Worm (Caenorhabditis elegans) whole organism, late embryonic: Measurements from ENCODE around the gene F49E11.2.

Experiments used
- K09A11.1 ChIP-seq: sonication (generic microtip); optimal IDR thresholded peaks from 2 replicates; lab custom pipeline; 2017; ENCODE audit warnings: antibody characterized with exemption, mild to moderate bottlenecking, missing genetic modification characterization, missing compliant biosample characterization; ENCODE audit not compliant: insufficient read depth
- ama-1 ChIP-seq: fragments of 150-350 bp; optimal IDR thresholded peaks from 2 replicates; lab custom pipeline; 2014
- ceh-14 ChIP-seq: sonication (generic microtip); optimal IDR thresholded peaks from 2 replicates; lab custom pipeline; 2016; ENCODE audit warnings: missing genotype, missing genetic modification characterization, missing compliant biosample characterization
- ceh-22 ChIP-seq: sonication (generic microtip); optimal IDR thresholded peaks from 2 replicates; lab custom pipeline; 2017; ENCODE audit warnings: missing biosample characterization, missing genetic modification characterization
- ceh-24 ChIP-seq: sonication (generic microtip); optimal IDR thresholded peaks from 2 replicates; lab custom pipeline; 2016; ENCODE audit warnings: mild to moderate bottlenecking, missing genetic modification characterization, missing compliant biosample characterization
- ceh-48 ChIP-seq: sonication (generic microtip); optimal IDR thresholded peaks from 2 replicates; lab custom pipeline; 2016; ENCODE audit warnings: missing genetic modification characterization, inconsistent platforms, missing compliant biosample characterization
- elt-2 ChIP-seq: sonication (generic microtip); optimal IDR thresholded peaks from 2 replicates; lab custom pipeline; 2016; ENCODE audit warnings: missing genetic modification reagents, missing genetic modification characterization, missing compliant biosample characterization
- elt-4 ChIP-seq: sonication (generic microtip); optimal IDR thresholded peaks from 2 replicates; lab custom pipeline; 2016; ENCODE audit warnings: missing genetic modification characterization, missing compliant biosample characterization
- ets-4 ChIP-seq: sonication (generic microtip); optimal IDR thresholded peaks from 2 replicates; lab custom pipeline; 2016; ENCODE audit warnings: missing genetic modification characterization, missing compliant biosample characterization
- eyg-1 ChIP-seq: sonication (generic microtip); optimal IDR thresholded peaks from 2 replicates; lab custom pipeline; 2016; ENCODE audit warnings: missing genotype, missing genetic modification characterization, missing compliant biosample characterization
- gmeb-2 ChIP-seq: sonication (generic microtip); optimal IDR thresholded peaks from 2 replicates; lab custom pipeline; 2016; ENCODE audit warnings: missing genetic modification characterization, inconsistent platforms, missing compliant biosample characterization
- hlh-15 ChIP-seq: sonication (generic microtip); optimal IDR thresholded peaks from 2 replicates; lab custom pipeline; 2016; ENCODE audit warnings: missing genetic modification characterization, missing compliant biosample characterization
- hlh-6 ChIP-seq: sonication (generic microtip); optimal IDR thresholded peaks from 2 replicates; lab custom pipeline; 2016; ENCODE audit warnings: missing genotype, missing genetic modification characterization, missing compliant biosample characterization
- hlh-8 ChIP-seq: sonication (generic microtip); optimal IDR thresholded peaks from 2 replicates; lab custom pipeline; 2016; ENCODE audit warnings: missing genotype, missing genetic modification characterization, missing compliant biosample characterization
- lim-6 ChIP-seq: sonication (generic microtip); optimal IDR thresholded peaks from 2 replicates; lab custom pipeline; 2016; ENCODE audit warnings: missing genetic modification characterization, missing compliant biosample characterization
- lin-11 ChIP-seq: fragments of 200-800 bp; sonication (Bioruptor generic); optimal IDR thresholded peaks from 2 replicates; lab custom pipeline; 2018; ENCODE audit warnings: mild to moderate bottlenecking, missing genetic modification characterization, missing compliant biosample characterization
- madf-2 ChIP-seq: sonication (generic microtip); optimal IDR thresholded peaks from 2 replicates; lab custom pipeline; 2017; ENCODE audit warnings: missing genetic modification characterization, missing compliant biosample characterization
- mec-3 ChIP-seq: sonication (generic microtip); optimal IDR thresholded peaks from 2 replicates; lab custom pipeline; 2016; ENCODE audit warnings: borderline replicate concordance, missing genetic modification characterization, missing compliant biosample characterization
- nfya-1 ChIP-seq: sonication (generic microtip); optimal IDR thresholded peaks from 2 replicates; lab custom pipeline; 2017; ENCODE audit warnings: missing genetic modification characterization, mild to moderate bottlenecking, missing compliant biosample characterization, antibody characterized with exemption, moderate library complexity
- nhr-232 ChIP-seq: sonication (generic microtip); optimal IDR thresholded peaks from 2 replicates; lab custom pipeline; 2016; ENCODE audit warnings: missing genetic modification characterization, missing compliant biosample characterization
- odd-2 ChIP-seq: sonication (generic microtip); optimal IDR thresholded peaks from 2 replicates; lab custom pipeline; 2017; ENCODE audit warnings: antibody characterized with exemption, mild to moderate bottlenecking, missing genetic modification characterization, missing compliant biosample characterization
- pag-3 ChIP-seq: sonication (generic microtip); optimal IDR thresholded peaks from 2 replicates; lab custom pipeline; 2016; ENCODE audit warnings: missing compliant biosample characterization, missing genetic modification characterization, borderline replicate concordance
- pat-9 ChIP-seq: fragments of 200-800 bp; sonication (Bioruptor generic); optimal IDR thresholded peaks from 2 replicates; lab custom pipeline; 2018; ENCODE audit warnings: mild to moderate bottlenecking, missing genetic modification characterization, moderate library complexity, missing compliant biosample characterization
- pha-2 ChIP-seq: sonication (generic microtip); optimal IDR thresholded peaks from 2 replicates; lab custom pipeline; 2017; ENCODE audit warnings: mild to moderate bottlenecking, missing genetic modification characterization, missing compliant biosample characterization
- tbx-2 ChIP-seq: sonication (generic microtip); optimal IDR thresholded peaks from 2 replicates; lab custom pipeline; 2016; ENCODE audit warnings: missing genetic modification characterization, missing compliant biosample characterization
- ttx-3 ChIP-seq: sonication (generic microtip); optimal IDR thresholded peaks from 2 replicates; lab custom pipeline; 2016; ENCODE audit warnings: missing genetic modification reagents, missing genetic modification characterization, missing compliant biosample characterization
- unc-42 ChIP-seq: sonication (generic microtip); optimal IDR thresholded peaks from 2 replicates; lab custom pipeline; 2016; ENCODE audit warnings: missing genotype, missing genetic modification characterization, missing compliant biosample characterization
- unc-86 ChIP-seq: sonication (generic microtip); optimal IDR thresholded peaks from 2 replicates; lab custom pipeline; 2016; ENCODE audit warnings: missing genetic modification characterization, missing compliant biosample characterization
- ztf-16 ChIP-seq: sonication (generic microtip); optimal IDR thresholded peaks from 2 replicates; lab custom pipeline; 2017; ENCODE audit warnings: missing genetic modification characterization, missing compliant biosample characterization

Gene F49E11.2

DNA sequence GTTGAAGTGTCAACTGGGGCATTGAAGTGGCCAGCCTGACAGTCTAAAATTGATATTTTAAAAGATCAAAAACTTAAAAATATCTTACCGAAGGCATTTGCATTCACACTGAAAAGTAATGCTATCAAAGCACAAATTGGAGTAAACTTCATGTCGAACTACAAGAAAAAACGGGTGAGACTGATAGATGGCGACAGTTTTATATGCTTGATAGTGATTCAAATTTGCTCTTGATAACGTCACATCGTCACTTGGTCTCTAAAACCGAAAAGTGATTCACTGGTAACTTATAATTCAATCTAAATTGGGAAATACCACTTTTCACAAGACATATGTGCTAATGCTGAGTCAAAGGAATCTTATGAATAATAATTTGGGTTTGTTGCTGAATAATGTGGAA, 47.2 kb downstream of the F49E11.2 start, which contains the start of gene K10D11.5:
Gene K10D11.5, minus strand, starts transcription at position 215 of the 400 bp plus-strand sequence.
- TF ChIP-seq hlh-8 (tag; lab: Kevin White, UChicago) = no peak
- no peak for TF ChIP-seq ceh-14
- no peak for TF ChIP-seq ceh-48 (tag; lab: Kevin White, UChicago)
- no peak for TF ChIP-seq elt-2 (tag; lab: Kevin White, UChicago)
- TF ChIP-seq tbx-2 (tag; lab: Kevin White, UChicago) = no peak
- TF ChIP-seq unc-42 (tag; lab: Kevin White, UChicago) = no peak
- no peak for TF ChIP-seq hlh-6 (tag; lab: Kevin White, UChicago)
- no peak for TF ChIP-seq ztf-16 (tag; lab: Kevin White, UChicago)

ce11 chrIV:12990638-12991037, 48.1 kb downstream of the F49E11.2 start:
- TF ChIP-seq eyg-1 (tag; lab: Kevin White, UChicago) (no peak), hlh-15 (tag; lab: Kevin White, UChicago) (no peak), madf-2 (no peak), ceh-22 (no peak), elt-4 (tag; lab: Kevin White, UChicago) (no peak), ceh-24 (tag; lab: Kevin White, UChicago) (no peak), unc-86 (tag; lab: Kevin White, UChicago) (no peak), K09A11.1 (tag; lab: Kevin White, UChicago) (no peak), mec-3 (tag; lab: Kevin White, UChicago) (no peak), odd-2 (tag; lab: Kevin White, UChicago) (no peak), hlh-6 (tag; lab: Kevin White, UChicago) (no peak)
- TF ChIP-seq, all 69 proteins: peak for 0

DNA sequence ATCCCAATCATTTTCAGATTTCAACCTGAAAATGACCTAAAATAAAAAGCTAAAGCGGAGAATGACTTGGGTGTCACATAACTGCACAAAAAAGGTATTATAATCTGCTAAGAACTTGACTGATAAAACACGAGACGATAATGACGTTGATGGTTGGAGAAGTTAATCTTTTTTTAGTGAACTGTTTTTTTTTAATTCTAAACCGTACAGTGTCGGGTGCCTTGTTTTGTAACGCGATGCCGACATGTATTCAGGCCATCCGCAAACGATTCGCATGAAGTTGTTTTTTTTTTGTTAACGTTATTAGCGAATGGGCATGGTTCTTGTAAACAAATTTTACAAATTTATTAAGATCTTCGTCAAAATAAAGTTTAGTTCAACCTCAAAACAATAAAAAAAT, 49.4 kb downstream of the F49E11.2 start, which contains the start of gene K10D11.6:
Gene K10D11.6, minus strand, starts transcription at position 101 of the 400 bp plus-strand sequence.
- TF ChIP-seq ttx-3 (no peak), ama-1 (lab: Kevin White, UChicago) (no peak), nfya-1 (tag; lab: Kevin White, UChicago) (no peak), hlh-6 (tag; lab: Kevin White, UChicago) (no peak), elt-4 (tag; lab: Kevin White, UChicago) (no peak), ceh-14 (no peak), nhr-232 (tag; lab: Kevin White, UChicago) (no peak), pat-9 (tag; lab: Kevin White, UChicago) (no peak), K09A11.1 (tag; lab: Kevin White, UChicago) (no peak), gmeb-2 (tag; lab: Kevin White, UChicago) (no peak), ceh-24 (tag; lab: Kevin White, UChicago) (no peak), pag-3 (tag; lab: Kevin White, UChicago) (no peak), lim-6 (tag; lab: Kevin White, UChicago) (no peak), pha-2 (tag; lab: Kevin White, UChicago) (no peak)
- TF ChIP-seq, all 69 proteins: peak for 0

DNA sequence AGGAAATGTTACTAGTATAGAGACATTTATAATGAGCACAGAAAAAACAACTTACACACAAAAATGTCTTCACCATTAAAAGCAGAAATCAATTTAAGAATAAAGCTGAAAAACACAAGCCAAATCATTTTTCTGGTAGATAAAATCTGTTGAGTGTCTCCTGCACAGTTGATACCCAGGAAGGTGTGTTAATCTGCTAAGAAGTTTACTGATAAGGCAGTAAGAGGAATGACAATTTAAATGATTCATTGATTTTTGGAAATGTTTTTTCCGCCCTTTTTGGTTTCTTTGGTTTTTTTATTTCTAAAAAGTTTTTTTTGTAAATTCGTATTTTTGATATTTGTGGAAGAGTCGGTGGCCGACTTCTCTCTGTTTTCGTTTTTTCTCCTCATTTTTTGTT, 52.8 kb downstream of the F49E11.2 start, which contains the start of gene K10D11.3:
Gene K10D11.3, minus strand, starts transcription at position 174 of the 400 bp plus-strand sequence.
- TF ChIP-seq hlh-6 (tag; lab: Kevin White, UChicago) = no peak
- TF ChIP-seq elt-2 (tag; lab: Kevin White, UChicago) = peak; percentile 7
- TF ChIP-seq ets-4 (tag; lab: Kevin White, UChicago) = no peak
- TF ChIP-seq lin-11 (tag; lab: Kevin White, UChicago) = no peak
- TF ChIP-seq unc-86 (tag; lab: Kevin White, UChicago) = no peak
